Fruit fly (Drosophila melanogaster) whole organism, wandering third instar larva: Measurements from ENCODE around the gene mRpL38.

Experiments
- Abd-B ChIP-seq: fragments of >200 bp; optimal IDR thresholded peaks from 2 replicates; lab custom pipeline; 2017; ENCODE audit warnings: missing biosample characterization, missing genetic modification characterization
- CG32264 ChIP-seq: fragments of 200-800 bp; sonication (Bioruptor generic); optimal IDR thresholded peaks from 2 replicates; lab custom pipeline; 2016; ENCODE audit warnings: missing biosample characterization, missing genetic modification characterization
- Dif ChIP-seq: fragments of 200-275, 200-300 bp; sonication (Bioruptor generic); optimal IDR thresholded peaks from 2 replicates; lab custom pipeline; 2018; ENCODE audit warnings: missing biosample characterization, missing genetic modification characterization; ENCODE audit not compliant: partially characterized antibody
- OdsH ChIP-seq: fragments of 200-800 bp; sonication (Bioruptor generic); optimal IDR thresholded peaks from 2 replicates; lab custom pipeline; 2016; ENCODE audit warnings: missing biosample characterization, mild to moderate bottlenecking, missing genetic modification characterization
- Vsx2 ChIP-seq: fragments of 200-300, 225-300 bp; sonication (Bioruptor generic); optimal IDR thresholded peaks from 2 replicates; lab custom pipeline; 2018; ENCODE audit warnings: missing biosample characterization, missing genetic modification characterization; ENCODE audit not compliant: partially characterized antibody
- br ChIP-seq: fragments of 200-800 bp; sonication (Bioruptor generic); optimal IDR thresholded peaks from 2 replicates; lab custom pipeline; 2016; ENCODE audit warnings: missing biosample characterization, missing genetic modification characterization
- dl ChIP-seq, 2 experiments: fragments of 175-275, 200-275 bp in 1 of 2; fragments of 200-275 bp in 1 of 2; sonication (Bioruptor generic); optimal IDR thresholded peaks; lab custom pipeline; 2018; ENCODE audit warnings: mild to moderate bottlenecking in 2 of 2, missing biosample characterization in 2 of 2, missing genetic modification characterization in 2 of 2, moderate library complexity in 2 of 2; ENCODE audit not compliant: partially characterized antibody in 2 of 2, insufficient read depth in 1 of 2
- pan ChIP-seq: fragments of >200 bp; optimal IDR thresholded peaks from 2 replicates; lab custom pipeline; 2017
- psq ChIP-seq: fragments of 200-800 bp; sonication (Bioruptor generic); optimal IDR thresholded peaks from 3 replicates; lab custom pipeline; 2017; ENCODE audit warnings: missing biosample characterization, mild to moderate bottlenecking, missing genetic modification characterization, moderate library complexity
- rgr ChIP-seq: fragments of 200-800 bp; sonication (Bioruptor generic); optimal IDR thresholded peaks from 3 replicates; lab custom pipeline; 2016; ENCODE audit warnings: missing biosample characterization, mild to moderate bottlenecking, missing genetic modification characterization
- usp ChIP-seq: fragments of >200 bp; optimal IDR thresholded peaks from 2 replicates; lab custom pipeline; 2017; ENCODE audit warnings: missing biosample characterization, missing genetic modification characterization

DNA sequence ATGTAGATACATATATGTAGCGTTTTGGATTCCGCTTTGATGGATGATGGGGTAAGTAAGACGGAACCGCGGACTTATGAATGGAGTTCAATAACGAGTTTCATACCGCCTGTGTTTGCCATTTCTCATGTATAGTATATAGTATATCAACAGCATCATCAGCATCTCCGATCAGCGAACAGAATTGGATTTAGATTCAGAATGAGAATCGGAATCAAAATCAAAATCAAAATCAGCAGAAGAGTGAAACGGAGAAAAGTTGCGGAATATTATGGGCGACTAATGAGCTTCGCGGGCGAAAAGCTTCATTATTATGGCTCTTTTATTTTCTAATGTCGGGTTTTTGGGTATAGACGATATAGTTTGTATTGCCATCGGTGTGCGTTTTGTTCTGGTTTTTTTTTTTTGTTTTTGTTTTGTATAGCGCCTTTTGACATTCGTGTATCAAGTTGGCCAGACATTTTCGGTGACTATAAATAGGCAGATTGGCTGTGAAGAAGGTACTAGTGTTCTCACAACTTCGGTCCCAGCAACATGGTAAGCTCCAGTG, 42.0 kb upstream of the mRpL38 start, which contains the start of gene CG32603:
- no peak for TF ChIP-seq dl (GFP tag; optimal IDR thresholded peaks at IDR 0.05; lab: Kevin White, UChicago; ENCODE audit: insufficient read depth in 1 of 2, partially characterized antibody in 2 of 2)
- no peak for TF ChIP-seq Abd-B (GFP tag; lab: Kevin White, UChicago)
- no peak for TF ChIP-seq CG32264 (GFP tag; lab: Kevin White, UChicago)
- TF ChIP-seq pan = no peak
- TF ChIP-seq Dif = no peak
- no peak for TF ChIP-seq OdsH (GFP tag; lab: Kevin White, UChicago)
- no peak for TF ChIP-seq psq
- TF ChIP-seq Vsx2 (GFP tag; lab: Kevin White, UChicago) = no peak
- no peak for TF ChIP-seq usp (GFP tag; lab: Kevin White, UChicago)
- TF ChIP-seq rgr = no peak
- no peak for TF ChIP-seq br (GFP tag; lab: Kevin White, UChicago)
